Fruit fly (Drosophila melanogaster) whole organism, embryonic: ENCODE data around the gene Ltn1.

Source experiments
- ATbp ChIP-seq: fragments of 200-800 bp; sonication (Bioruptor generic); optimal IDR thresholded peaks from 2 replicates; lab custom pipeline; 2017; ENCODE audit warnings: missing biosample characterization, mild to moderate bottlenecking, missing genetic modification characterization, missing genetic modification reagents
- Bgb ChIP-seq: fragments of 200-800 bp; sonication (Bioruptor generic); IDR thresholded peaks from 2 replicates; pipeline ENCODE4 v1.3.6; 2022; ENCODE audit warnings: missing biosample characterization, missing genetic modification characterization; ENCODE audit not compliant: partially characterized antibody
- C15 ChIP-seq: fragments of 200-800 bp; sonication (Bioruptor generic); IDR thresholded peaks from 3 replicates; pipeline ENCODE4 v1.3.6; 2022; ENCODE audit warnings: missing biosample characterization, missing genetic modification characterization
- CG10431 ChIP-seq: fragments of 200-800 bp; sonication (Bioruptor generic); optimal IDR thresholded peaks from 3 replicates; lab custom pipeline; 2018; ENCODE audit warnings: missing biosample characterization, mild to moderate bottlenecking, missing genetic modification characterization
- CG10654 ChIP-seq: fragments of 200-800 bp; sonication (Bioruptor generic); optimal IDR thresholded peaks from 2 replicates; lab custom pipeline; 2016; ENCODE audit warnings: missing biosample characterization, missing genetic modification characterization
- CG12155 ChIP-seq: fragments of 200-800 bp; sonication (Bioruptor generic); optimal IDR thresholded peaks from 3 replicates; lab custom pipeline; 2016; ENCODE audit warnings: missing biosample characterization, missing genetic modification characterization
- CG14050 ChIP-seq: fragments of 200-800 bp; sonication (Bioruptor generic); IDR thresholded peaks from 3 replicates; pipeline ENCODE4 v1.3.6; 2022; ENCODE audit warnings: missing biosample characterization, missing genetic modification characterization
- CG16813 ChIP-seq: fragments of 200-800 bp; sonication (Bioruptor generic); IDR thresholded peaks from 3 replicates; pipeline ENCODE4 v1.3.6; 2022; ENCODE audit warnings: missing biosample characterization, missing genetic modification characterization; ENCODE audit not compliant: partially characterized antibody
- CG17385 ChIP-seq: fragments of 200-800 bp; sonication (Bioruptor generic); optimal IDR thresholded peaks from 3 replicates; lab custom pipeline; 2018; ENCODE audit warnings: missing biosample characterization, mild to moderate bottlenecking, missing genetic modification characterization
- CG18262 ChIP-seq: fragments of 200-800 bp; optimal IDR thresholded peaks from 3 replicates; lab custom pipeline; 2019; ENCODE audit warnings: missing biosample characterization, mild to moderate bottlenecking, missing genetic modification characterization, moderate library complexity
- CG18619 ChIP-seq: fragments of 200-800 bp; sonication (Bioruptor generic); optimal IDR thresholded peaks from 3 replicates; lab custom pipeline; 2017; ENCODE audit warnings: missing biosample characterization, mild to moderate bottlenecking, missing genetic modification characterization
- CG2875 ChIP-seq: fragments of 200-800 bp; sonication (Bioruptor generic); optimal IDR thresholded peaks from 2 replicates; lab custom pipeline; 2017; ENCODE audit warnings: missing biosample characterization, mild to moderate bottlenecking, missing genetic modification characterization, missing genetic modification reagents
- CG31224 ChIP-seq: fragments of 200-800 bp; sonication (Bioruptor generic); IDR thresholded peaks from 2 replicates; pipeline ENCODE4 v1.3.6; 2022; ENCODE audit warnings: missing biosample characterization, missing genetic modification characterization
- CG32767 ChIP-seq: fragments of 200-800 bp; sonication (Bioruptor generic); IDR thresholded peaks from 2 replicates; pipeline ENCODE4 v1.3.6; 2022; ENCODE audit warnings: missing biosample characterization, missing genetic modification characterization
- CG3726 ChIP-seq: fragments of 200-800 bp; sonication (Bioruptor generic); IDR thresholded peaks from 3 replicates; pipeline ENCODE4, ENCODE4 v1.3.6; 2022; ENCODE audit warnings: missing biosample characterization, missing genetic modification characterization
- CG6689 ChIP-seq: fragments of 200-800 bp; sonication (Bioruptor generic); IDR thresholded peaks from 2 replicates; pipeline ENCODE4 v1.3.6; 2022; ENCODE audit warnings: missing biosample characterization, missing genetic modification characterization
- CG7357 ChIP-seq: fragments of 200-800 bp; sonication (Bioruptor generic); IDR thresholded peaks from 3 replicates; pipeline ENCODE4 v1.3.6; 2022; ENCODE audit warnings: missing biosample characterization, missing genetic modification characterization
- CG8089 ChIP-seq: fragments of 200-800 bp; sonication (Bioruptor generic); optimal IDR thresholded peaks from 3 replicates; lab custom pipeline; 2016; ENCODE audit warnings: missing biosample characterization, missing genetic modification characterization
- CG9817 ChIP-seq: fragments of 200-800 bp; sonication (Bioruptor generic); optimal IDR thresholded peaks from 2 replicates; lab custom pipeline; 2018; ENCODE audit warnings: missing biosample characterization, mild to moderate bottlenecking, missing genetic modification characterization, moderate library complexity
- CG9876 ChIP-seq: fragments of 200-800 bp; sonication (Bioruptor generic); optimal IDR thresholded peaks from 2 replicates; lab custom pipeline; 2016; ENCODE audit warnings: missing biosample characterization, missing genetic modification characterization
- CG9932 ChIP-seq: fragments of 200-800 bp; sonication (Bioruptor generic); IDR thresholded peaks from 2 replicates; pipeline ENCODE4 v1.3.6; 2022; ENCODE audit warnings: missing biosample characterization, missing genetic modification characterization
- D19B ChIP-seq: fragments of 200-800 bp; sonication (Bioruptor generic); optimal IDR thresholded peaks from 2 replicates; lab custom pipeline; 2017; ENCODE audit warnings: missing biosample characterization, mild to moderate bottlenecking, missing genetic modification characterization
- Dad ChIP-seq: fragments of 200-800 bp; sonication (Bioruptor generic); optimal IDR thresholded peaks from 3 replicates; lab custom pipeline; 2016; ENCODE audit warnings: missing biosample characterization, missing genetic modification characterization
- Ets65A ChIP-seq: fragments of 200-800 bp; sonication (Bioruptor generic); peaks from one replicate; lab custom pipeline; 2016; ENCODE audit warnings: missing biosample characterization, missing genetic modification characterization
- Hey ChIP-seq: fragments of 200-800 bp; sonication (Bioruptor generic); optimal IDR thresholded peaks from 3 replicates; lab custom pipeline; 2018; ENCODE audit warnings: missing biosample characterization, mild to moderate bottlenecking, missing genetic modification characterization
- Hr78 ChIP-seq, 2 experiments: fragments of 200-800 bp in 1 of 2; fragments of >200 bp in 1 of 2; sonication (Bioruptor generic) in 1 of 2; optimal IDR thresholded peaks; 2 replicates each; lab custom pipeline; 2017 to 2019; ENCODE audit warnings: missing biosample characterization in 2 of 2, missing genetic modification characterization in 2 of 2, mild to moderate bottlenecking in 1 of 2, moderate library complexity in 1 of 2
- Lim3 ChIP-seq: fragments of 200-800 bp; sonication (Bioruptor generic); IDR thresholded peaks from 2 replicates; pipeline ENCODE4 v1.3.6; 2022; ENCODE audit warnings: missing biosample characterization, missing genetic modification characterization
- PHDP ChIP-seq: fragments of 200-800 bp; sonication (Bioruptor generic); optimal IDR thresholded peaks from 3 replicates; lab custom pipeline; 2018; ENCODE audit warnings: missing biosample characterization, mild to moderate bottlenecking, missing genetic modification characterization, moderate library complexity
- Side ChIP-seq: fragments of 200-800 bp; sonication (Bioruptor generic); optimal IDR thresholded peaks from 2 replicates; lab custom pipeline; 2016; ENCODE audit warnings: missing biosample characterization, missing genetic modification characterization
- Sin3A ChIP-seq: fragments of >200 bp; optimal IDR thresholded peaks from 2 replicates; lab custom pipeline; 2018
- Xbp1 ChIP-seq: fragments of 200-800 bp; sonication (Bioruptor generic); optimal IDR thresholded peaks from 3 replicates; lab custom pipeline; 2016; ENCODE audit warnings: missing biosample characterization, mild to moderate bottlenecking, missing genetic modification characterization
- abd-A ChIP-seq: fragments of 200-800 bp; sonication (Bioruptor generic); optimal IDR thresholded peaks from 3 replicates; lab custom pipeline; 2019; ENCODE audit warnings: missing biosample characterization, mild to moderate bottlenecking, missing genetic modification characterization, moderate library complexity
- btn ChIP-seq: fragments of 200-800 bp; sonication (Bioruptor generic); optimal IDR thresholded peaks from 2 replicates; lab custom pipeline; 2016; ENCODE audit warnings: missing biosample characterization, missing genetic modification characterization
- chn ChIP-seq: fragments of 200-800 bp; sonication (Bioruptor generic); optimal IDR thresholded peaks from 2 replicates; lab custom pipeline; 2016; ENCODE audit warnings: missing biosample characterization, missing genetic modification characterization
- cwo ChIP-seq: fragments of 200-800 bp; sonication (Bioruptor generic); optimal IDR thresholded peaks from 3 replicates; lab custom pipeline; 2017; ENCODE audit warnings: missing biosample characterization, missing genetic modification characterization, mild to moderate bottlenecking, moderate library complexity, missing genetic modification reagents
- dati ChIP-seq: fragments of 200-800 bp; sonication (Bioruptor generic); IDR thresholded peaks from 2 replicates; pipeline ENCODE4 v1.3.6; 2022; ENCODE audit warnings: missing biosample characterization, missing genetic modification characterization
- dimm ChIP-seq: fragments of 200-800 bp; sonication (Bioruptor generic); IDR thresholded peaks from 2 replicates; pipeline ENCODE4 v1.3.6; 2022; ENCODE audit warnings: missing biosample characterization, missing genetic modification characterization
- en ChIP-seq: fragments of 200-800 bp; sonication (Bioruptor generic); optimal IDR thresholded peaks from 2 replicates; lab custom pipeline; 2016; ENCODE audit warnings: missing biosample characterization, missing genetic modification characterization
- ewg ChIP-seq: fragments of 200-800 bp; sonication (Bioruptor generic); optimal IDR thresholded peaks from 3 replicates; lab custom pipeline; 2017; ENCODE audit warnings: mild to moderate bottlenecking, missing biosample characterization, missing genetic modification reagents, missing genetic modification characterization
- lov ChIP-seq, 2 experiments: fragments of 200-800 bp in 1 of 2; fragments of >200 bp in 1 of 2; sonication (Bioruptor generic) in 1 of 2; IDR thresholded peaks in 1 of 2; optimal IDR thresholded peaks in 1 of 2; 2 replicates in 1 of 2; 3 replicates in 1 of 2; pipeline versions ENCODE4 v1.3.6 to Lab custom; 2017 to 2022; ENCODE audit warnings: missing biosample characterization in 1 of 2, missing genetic modification characterization in 1 of 2
- mld ChIP-seq: fragments of 200-800 bp; sonication (Bioruptor generic); IDR thresholded peaks from 3 replicates; pipeline ENCODE4 v1.3.6; 2022; ENCODE audit warnings: missing biosample characterization, missing genetic modification characterization; ENCODE audit not compliant: partially characterized antibody
- nerfin-2 ChIP-seq: fragments of 200-800 bp; sonication (Bioruptor generic); IDR thresholded peaks from 2 replicates; pipeline ENCODE4 v1.3.6; 2022; ENCODE audit warnings: missing biosample characterization, missing genetic modification characterization; ENCODE audit not compliant: partially characterized antibody
- pb ChIP-seq: fragments of 200-800 bp; sonication (Bioruptor generic); optimal IDR thresholded peaks from 3 replicates; lab custom pipeline; 2016; ENCODE audit warnings: missing biosample characterization, missing genetic modification characterization
- ro ChIP-seq: fragments of 200-800 bp; sonication (Bioruptor generic); IDR thresholded peaks from 2 replicates; pipeline ENCODE4 v1.3.6; 2022; ENCODE audit warnings: missing biosample characterization, missing genetic modification characterization
- sens-2 ChIP-seq: fragments of 200-800 bp; sonication (Bioruptor generic); IDR thresholded peaks from 2 replicates; pipeline ENCODE4 v1.3.6; 2022; ENCODE audit warnings: missing biosample characterization, missing genetic modification characterization
- slbo ChIP-seq: fragments of 200-800 bp; sonication (Bioruptor generic); IDR thresholded peaks from 2 replicates; pipeline ENCODE4 v1.3.6; 2022; ENCODE audit warnings: missing biosample characterization, missing genetic modification characterization
- unpg ChIP-seq: fragments of 200-800 bp; sonication (Bioruptor generic); optimal IDR thresholded peaks from 3 replicates; lab custom pipeline; 2018; ENCODE audit warnings: missing biosample characterization, mild to moderate bottlenecking, missing genetic modification characterization, moderate library complexity
- wek ChIP-seq: fragments of 200-800 bp; sonication (Bioruptor generic); optimal IDR thresholded peaks from 3 replicates; lab custom pipeline; 2018; ENCODE audit warnings: missing biosample characterization, mild to moderate bottlenecking, missing genetic modification characterization, moderate library complexity
- z ChIP-seq: fragments of 200-800 bp; sonication (Bioruptor generic); IDR thresholded peaks from 3 replicates; pipeline ENCODE4 v1.3.6; 2022; ENCODE audit warnings: missing biosample characterization, missing genetic modification characterization

Ltn1 gene

dm6 chr3L:19552136-19552773, at the start of gene Ltn1, which contains the start of gene CG9300 (continued):
- no peak for TF ChIP-seq CG14050
- TF ChIP-seq nerfin-2 (GFP tag; lab: Robert Waterston, UW) = no peak
- TF ChIP-seq dati = no peak
- no peak for TF ChIP-seq CG18262
- no peak for TF ChIP-seq CG7357
- peak; percentile 40 for TF ChIP-seq wek (GFP tag; lab: Kevin White, UChicago)
- TF ChIP-seq CG9876 (GFP tag; lab: Kevin White, UChicago) = no peak
- TF ChIP-seq CG10431 = peak; percentile 29
- peak; percentile 61 for TF ChIP-seq ewg (GFP tag; lab: Kevin White, UChicago)
- TF ChIP-seq CG2875 = no peak
- TF ChIP-seq cwo (GFP tag; lab: Kevin White, UChicago) = peak; percentile 98
- peak; percentile 100 for TF ChIP-seq CG17385 (GFP tag; lab: Kevin White, UChicago)
- TF ChIP-seq lov (optimal IDR thresholded peaks at IDR 0.05; lab: Kevin White, UChicago) = no peak
- 0 out of 3 replicates have a peak, but pooled peaks have one; percentile 27 for TF ChIP-seq lov (GFP tag; IDR thresholded peaks at IDR 0.05; lab: Robert Waterston, UW)
- TF ChIP-seq CG18619 (GFP tag; lab: Kevin White, UChicago) = no peak
- peak; percentile 6 for TF ChIP-seq CG12155 (GFP tag; lab: Kevin White, UChicago)
- peak; percentile 46 for TF ChIP-seq Side (GFP tag; lab: Kevin White, UChicago)
- no peak for TF ChIP-seq CG6689 (GFP tag; lab: Robert Waterston, UW)
- peak; percentile 83 for TF ChIP-seq Sin3A
- no peak for TF ChIP-seq ro (GFP tag; lab: Robert Waterston, UW)
- TF ChIP-seq Ets65A (GFP tag; lab: Kevin White, UChicago) = peak; percentile 90
- TF ChIP-seq Dad (GFP tag; lab: Kevin White, UChicago) = peak; percentile 40
- peak; percentile 44 for TF ChIP-seq pb (GFP tag; lab: Kevin White, UChicago)
- TF ChIP-seq mld (GFP tag; lab: Robert Waterston, UW) = 0 out of 3 replicates have a peak, but pooled peaks have one; percentile 33
- peak; percentile 25; the same call in 1 of the 2 replicates for TF ChIP-seq slbo (GFP tag; lab: Robert Waterston, UW)
- no peak for TF ChIP-seq dimm
- no peak for TF ChIP-seq D19B (GFP tag; lab: Kevin White, UChicago)
- peak; percentile 51; the same call in 2 of the 3 replicates for TF ChIP-seq CG16813
- 0 out of 2 replicates have a peak, but pooled peaks have one; percentile 12 for TF ChIP-seq CG32767 (GFP tag; lab: Robert Waterston, UW)
- no peak for TF ChIP-seq C15 (GFP tag; lab: Robert Waterston, UW)
- TF ChIP-seq ATbp = no peak
- TF ChIP-seq Bgb = peak; percentile 46; the same call in 1 of the 2 replicates
- peak; percentile 6 for TF ChIP-seq CG9817 (tag; lab: Kevin White, UChicago)
- no peak for TF ChIP-seq btn (GFP tag; lab: Kevin White, UChicago)
- peak; percentile 5 for TF ChIP-seq CG10654
- peak; percentile 39 for TF ChIP-seq Hey (tag; lab: Kevin White, UChicago)
- TF ChIP-seq Xbp1 (GFP tag; lab: Kevin White, UChicago) = peak; percentile 33
- TF ChIP-seq unpg (GFP tag; lab: Kevin White, UChicago) = no peak
- no peak for TF ChIP-seq PHDP (tag; lab: Kevin White, UChicago)
- no peak for TF ChIP-seq Lim3
- TF ChIP-seq z = no peak
- TF ChIP-seq abd-A (tag; lab: Kevin White, UChicago) = no peak
- no peak for TF ChIP-seq CG3726 (GFP tag; lab: Robert Waterston, UW)
- peak; percentile 22; the same call in 1 of the 2 replicates for TF ChIP-seq CG31224
- TF ChIP-seq CG9932 (GFP tag; lab: Robert Waterston, UW) = 0 out of 2 replicates have a peak, but pooled peaks have one; percentile 34
- no peak for TF ChIP-seq CG8089 (GFP tag; lab: Kevin White, UChicago)
- TF ChIP-seq Hr78 (GFP tag; optimal IDR thresholded peaks at IDR 0.05; lab: Kevin White, UChicago) = no peak
- no peak for TF ChIP-seq en (GFP tag; lab: Kevin White, UChicago)
- TF ChIP-seq sens-2 = peak; percentile 40; the same call in 1 of the 2 replicates
- TF ChIP-seq chn (GFP tag; lab: Kevin White, UChicago) = no peak
